Fruit fly (Drosophila melanogaster) whole organism, adult: ENCODE data around the gene CG43072.

Source experiments
- CG12768 ChIP-seq: fragments of 200-800 bp; sonication (Bioruptor generic); optimal IDR thresholded peaks from 2 replicates; lab custom pipeline; 2017; ENCODE audit warnings: missing biosample characterization, missing genetic modification characterization, mild to moderate bottlenecking, moderate library complexity, missing genetic modification reagents
- CG14711 ChIP-seq: fragments of 200-800 bp; sonication (Bioruptor generic); optimal IDR thresholded peaks from 2 replicates; lab custom pipeline; 2018; ENCODE audit warnings: missing biosample characterization, mild to moderate bottlenecking, missing genetic modification characterization, moderate library complexity
- CG5204 ChIP-seq: fragments of 200-800 bp; sonication (Bioruptor generic); optimal IDR thresholded peaks from 2 replicates; lab custom pipeline; 2016; ENCODE audit warnings: missing biosample characterization, missing genetic modification characterization
- CG7101 ChIP-seq: fragments of 200-800 bp; sonication (Bioruptor generic); optimal IDR thresholded peaks from 2 replicates; lab custom pipeline; 2018; ENCODE audit warnings: missing biosample characterization, mild to moderate bottlenecking, missing genetic modification characterization, moderate library complexity
- Clk ChIP-seq: fragments of 200-800 bp; sonication (Bioruptor generic); optimal IDR thresholded peaks from 2 replicates; lab custom pipeline; 2017; ENCODE audit warnings: missing biosample characterization, missing genetic modification characterization
- kay ChIP-seq: fragments of 200-800 bp; sonication (Bioruptor generic); peaks from one replicate; lab custom pipeline; 2016; ENCODE audit warnings: missing biosample characterization, missing genetic modification characterization, borderline replicate concordance
- ovo ChIP-seq: fragments of 200-800 bp; sonication (Bioruptor generic); optimal IDR thresholded peaks from 2 replicates; lab custom pipeline; 2016; ENCODE audit warnings: missing biosample characterization, missing genetic modification characterization
- toe ChIP-seq: fragments of 200-800 bp; sonication (Bioruptor generic); optimal IDR thresholded peaks from 2 replicates; lab custom pipeline; 2016; ENCODE audit warnings: missing biosample characterization, missing genetic modification characterization

- no peak for TF ChIP-seq toe (GFP tag; lab: Kevin White, UChicago)
- TF ChIP-seq CG14711 (tag; lab: Kevin White, UChicago): no peak
- TF ChIP-seq Clk: no peak
- TF ChIP-seq CG7101: no peak
- TF ChIP-seq kay (GFP tag; lab: Kevin White, UChicago): peak; percentile 15
- no peak for TF ChIP-seq CG5204 (GFP tag; lab: Kevin White, UChicago)
- no peak for TF ChIP-seq CG12768 (GFP tag; lab: Kevin White, UChicago)
- no peak for TF ChIP-seq ovo (GFP tag; lab: Kevin White, UChicago)
Observed at dm6 chr3L:21050068-21050736, 15.4 kb upstream of the CG43072 start.
